Worm (Caenorhabditis elegans) whole organism, midembryonic: ENCODE results near the gene arrd-1.

ENCODE experiments used
- klf-2 ChIP-seq: fragments of 200-800 bp; sonication (Bioruptor generic); conservative IDR thresholded peaks from 2 replicates; pipeline ENCODE4 v1.3.6; 2022; ENCODE audit warnings: missing genetic modification reagents, missing genetic modification characterization, missing compliant biosample characterization
- ztf-29 ChIP-seq: fragments of 200-800 bp; sonication (Bioruptor generic); IDR thresholded peaks from 2 replicates; pipeline ENCODE4 v1.3.6; 2022; ENCODE audit warnings: missing genetic modification reagents, missing genetic modification characterization, missing compliant biosample characterization

DNA sequence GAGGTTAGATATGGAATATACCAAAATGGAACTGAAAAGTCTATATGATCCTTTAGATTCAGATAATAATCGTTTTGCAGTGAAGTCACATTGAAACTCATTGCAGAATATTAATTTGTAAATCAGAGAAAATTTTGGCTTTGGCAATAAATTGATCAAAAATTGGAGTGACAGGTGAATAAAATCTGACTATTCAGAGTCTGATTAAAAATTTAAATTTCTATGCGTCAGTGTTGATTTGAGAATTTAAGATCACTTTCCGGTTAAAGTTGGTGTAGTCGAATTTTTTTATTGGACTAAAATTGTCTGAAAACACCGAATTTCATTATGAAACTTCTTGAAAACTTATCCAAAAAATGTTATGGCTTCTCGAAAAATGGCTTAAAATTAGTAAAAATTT lies 34.4 kb downstream of the arrd-1 start, which contains the start of gene sri-45:
- no peak for TF ChIP-seq klf-2 (GFP tag; lab: Robert Waterston, UW)
- no peak for TF ChIP-seq ztf-29
